Worm (Caenorhabditis elegans): Measurements from ENCODE around the gene ttr-12.

ttr-12 gene

ce11 chrV:20604606-20605155 is 3.9 kb downstream of the ttr-12 start, which contains the start of gene ttr-57:
Gene ttr-57 (plus strand): TSS chrV:20605105.
- TF ChIP-seq ceh-18 (tag; optimal IDR thresholded peaks at IDR 0.05): no peak
- no peak for TF ChIP-seq ceh-34 (tag; optimal IDR thresholded peaks at IDR 0.05)
- no peak for TF ChIP-seq zip-5 (tag; optimal IDR thresholded peaks at IDR 0.05)
- no peak for TF ChIP-seq gmeb-2 (tag; optimal IDR thresholded peaks at IDR 0.05)
- no peak for TF ChIP-seq K02D7.2 (tag; optimal IDR thresholded peaks at IDR 0.05)
- TF ChIP-seq hlh-30 (tag; optimal IDR thresholded peaks at IDR 0.05; ENCODE audit: insufficient read depth): no peak
- TF ChIP-seq fkh-10 (GFP tag; optimal IDR thresholded peaks at IDR 0.05): no peak
- no peak for TF ChIP-seq ama-1 (optimal IDR thresholded peaks at IDR 0.05)
- TF ChIP-seq Y22D7AL.16 (tag; optimal IDR thresholded peaks at IDR 0.05): no peak
- no peak for TF ChIP-seq tbx-2 (tag; optimal IDR thresholded peaks at IDR 0.05)
- no peak for TF ChIP-seq lin-11 (tag; optimal IDR thresholded peaks at IDR 0.05)
- TF ChIP-seq rnt-1 (tag; optimal IDR thresholded peaks at IDR 0.05): no peak
- no peak for TF ChIP-seq syd-9 (tag; optimal IDR thresholded peaks at IDR 0.05)
- TF ChIP-seq elt-2 (tag; optimal IDR thresholded peaks at IDR 0.05): no peak

DNA sequence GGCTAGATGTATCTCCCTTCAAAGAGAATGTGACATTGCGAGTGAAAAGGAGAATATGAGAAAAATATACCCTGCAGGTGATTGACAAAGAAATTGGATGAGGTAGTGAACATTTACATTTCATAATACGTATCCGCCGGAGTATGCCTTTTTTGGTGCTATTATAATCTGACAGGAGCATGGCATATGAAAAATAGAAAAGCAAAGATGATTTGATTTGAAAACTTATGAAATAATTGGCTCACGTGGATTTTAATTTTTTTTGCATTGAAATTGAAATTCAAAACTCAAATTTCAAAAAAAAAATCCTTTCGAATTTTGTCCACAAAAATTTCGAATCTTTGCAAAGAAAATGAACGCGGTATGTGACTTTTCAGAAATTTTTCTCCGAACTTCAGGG is 5.6 kb downstream of the ttr-12 start, which contains the start of gene ttr-11:
ttr-11 (plus strand) TSS at position 301 of the 400 bp plus-strand sequence.
- no peak for TF ChIP-seq ceh-22 (tag; optimal IDR thresholded peaks at IDR 0.05)
- TF ChIP-seq zip-5 (tag; optimal IDR thresholded peaks at IDR 0.05): no peak
- no peak for TF ChIP-seq pha-2 (tag; optimal IDR thresholded peaks at IDR 0.05)
- no peak for TF ChIP-seq unc-86 (tag; optimal IDR thresholded peaks at IDR 0.05)

- TF ChIP-seq F13H6.1 (tag; optimal IDR thresholded peaks at IDR 0.05): no peak
- peak; percentile 7 for TF ChIP-seq ceh-31 (tag; optimal IDR thresholded peaks at IDR 0.05)
- peak; percentile 87 for TF ChIP-seq elt-4 (tag; optimal IDR thresholded peaks at IDR 0.05)
These were observed 7.9 kb downstream of the ttr-12 start for ce11 chrV:20600704-20601103.

- no peak for TF ChIP-seq odd-2 (tag; optimal IDR thresholded peaks at IDR 0.05)
- no peak for TF ChIP-seq unc-3 (GFP tag; conservative IDR thresholded peaks at IDR 0.05)
- TF ChIP-seq unc-3 (tag; optimal IDR thresholded peaks at IDR 0.05): no peak
- no peak for TF ChIP-seq pax-1 (tag; optimal IDR thresholded peaks at IDR 0.05)
- TF ChIP-seq fax-1 (tag; optimal IDR thresholded peaks at IDR 0.05): no peak
- no peak for TF ChIP-seq ahr-1 (tag; optimal IDR thresholded peaks at IDR 0.05)
- no peak for TF ChIP-seq ceh-31 (tag; optimal IDR thresholded peaks at IDR 0.05)
- TF ChIP-seq ceh-6 (GFP tag; optimal IDR thresholded peaks at IDR 0.05): no peak
- TF ChIP-seq ets-4 (tag; optimal IDR thresholded peaks at IDR 0.05): no peak
These were observed 8.8 kb downstream of the ttr-12 start, which contains the start of gene col-163 for ce11 chrV:20599795-20600194. Gene col-163 (plus strand): TSS chrV:20600095.

DNA sequence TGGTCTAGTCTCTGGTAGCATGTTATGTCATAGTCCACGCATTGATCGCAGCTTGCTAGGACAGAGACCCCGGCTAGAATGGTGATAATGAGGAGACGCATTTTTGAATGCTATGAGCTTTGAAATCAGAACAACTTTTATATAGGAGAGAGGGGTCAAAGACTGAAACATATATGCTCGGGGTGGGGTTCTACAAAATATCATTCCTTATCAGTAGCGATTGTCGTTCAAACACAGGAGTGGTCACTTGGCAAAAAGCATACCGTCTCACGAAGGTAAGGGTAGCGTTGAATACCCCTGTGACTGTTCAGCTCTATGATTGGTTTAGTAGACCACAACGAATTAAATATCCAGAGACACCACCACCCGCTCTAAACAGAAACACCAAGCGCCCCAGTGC is 11.5 kb downstream of the ttr-12 start, which contains the start of gene F46B3.1:
F46B3.1 (minus strand) TSS at position 101 of the 400 bp plus-strand sequence.
- TF ChIP-seq pros-1 (tag; optimal IDR thresholded peaks at IDR 0.05): no peak
- no peak for TF ChIP-seq ceh-22 (tag; optimal IDR thresholded peaks at IDR 0.05)
- no peak for TF ChIP-seq nhr-232 (tag; optimal IDR thresholded peaks at IDR 0.05)
- TF ChIP-seq elt-4 (tag; optimal IDR thresholded peaks at IDR 0.05): no peak
- no peak for TF ChIP-seq hlh-30 (tag; optimal IDR thresholded peaks at IDR 0.05; ENCODE audit: insufficient read depth)
- no peak for TF ChIP-seq unc-3 (GFP tag; conservative IDR thresholded peaks at IDR 0.05)
- no peak for TF ChIP-seq unc-3 (tag; optimal IDR thresholded peaks at IDR 0.05)
- no peak for TF ChIP-seq dmd-4 (tag; optimal IDR thresholded peaks at IDR 0.05; ENCODE audit: borderline replicate concordance)
- no peak for TF ChIP-seq ahr-1 (tag; optimal IDR thresholded peaks at IDR 0.05)
- no peak for TF ChIP-seq hlh-15 (tag; optimal IDR thresholded peaks at IDR 0.05)
- TF ChIP-seq C38D4.7 (GFP tag; optimal IDR thresholded peaks at IDR 0.05): no peak
- TF ChIP-seq unc-86 (tag; optimal IDR thresholded peaks at IDR 0.05): no peak
- TF ChIP-seq syd-9 (tag; optimal IDR thresholded peaks at IDR 0.05): no peak
- no peak for TF ChIP-seq pag-3 (tag; optimal IDR thresholded peaks at IDR 0.05; ENCODE audit: borderline replicate concordance)
- no peak for TF ChIP-seq ceh-24 (tag; optimal IDR thresholded peaks at IDR 0.05)
- no peak for TF ChIP-seq tbx-7 (tag; optimal IDR thresholded peaks at IDR 0.05)

Measured in whole organism, late embryonic.